Worm (Caenorhabditis elegans): Measurements from ENCODE around the gene nspd-7.

The nspd-7 gene

ce11 chrIV:10236106-10236505, 32.9 kb downstream of the nspd-7 start:
- TF ChIP-seq jun-1 (tag; optimal IDR thresholded peaks at IDR 0.05) (peak; percentile 56), eor-1 (tag; optimal IDR thresholded peaks at IDR 0.05) (no peak), elt-2 (tag; optimal IDR thresholded peaks at IDR 0.05) (peak; percentile 71), pqm-1 (tag; optimal IDR thresholded peaks at IDR 0.05) (peak; percentile 83), nhr-28 (tag; optimal IDR thresholded peaks at IDR 0.05) (no peak), egl-27 (tag; optimal IDR thresholded peaks at IDR 0.05) (no peak)

ce11 chrIV:10235279-10235829, 33.6 kb downstream of the nspd-7 start, which contains the start of gene ech-9:
TSS of gene ech-9 (minus strand) at chrIV:10235329.
- TF ChIP-seq pqm-1 (tag; optimal IDR thresholded peaks at IDR 0.05) = peak; percentile 84
- TF ChIP-seq elt-3 (tag; optimal IDR thresholded peaks at IDR 0.05) = no peak
- no peak for TF ChIP-seq eor-1 (tag; optimal IDR thresholded peaks at IDR 0.05)
- peak; percentile 58 for TF ChIP-seq elt-2 (tag; optimal IDR thresholded peaks at IDR 0.05)

ce11 chrIV:10232456-10232855, 36.5 kb downstream of the nspd-7 start, which contains the start of gene F01G10.4:
TSS of gene F01G10.4 (minus strand) at chrIV:10232556.
- TF ChIP-seq ZK546.5 (tag; optimal IDR thresholded peaks at IDR 0.05) = no peak
- no peak for TF ChIP-seq ceh-82 (tag; optimal IDR thresholded peaks at IDR 0.05)
- TF ChIP-seq mml-1 (tag; optimal IDR thresholded peaks at IDR 0.05) = no peak
- TF ChIP-seq nhr-237 (tag; optimal IDR thresholded peaks at IDR 0.05) = no peak
- no peak for TF ChIP-seq nhr-77 (tag; optimal IDR thresholded peaks at IDR 0.05)
- TF ChIP-seq ceh-16 (tag; optimal IDR thresholded peaks at IDR 0.05) = no peak
- TF ChIP-seq lsy-12 (tag; optimal IDR thresholded peaks at IDR 0.05) = no peak
- TF ChIP-seq nhr-25 (tag; optimal IDR thresholded peaks at IDR 0.05) = no peak
- no peak for TF ChIP-seq aly-2 (tag; optimal IDR thresholded peaks at IDR 0.05)
- no peak for TF ChIP-seq snpc-4 (tag; optimal IDR thresholded peaks at IDR 0.05)
- no peak for TF ChIP-seq sea-2 (GFP tag; optimal IDR thresholded peaks at IDR 0.05)
- TF ChIP-seq nhr-43 (tag; optimal IDR thresholded peaks at IDR 0.05; ENCODE audit: poor library complexity, severe bottlenecking) = no peak

ce11 chrIV:10230971-10231370, 38.0 kb downstream of the nspd-7 start, which contains the start of gene F01G10.5:
TSS of gene F01G10.5 (minus strand) at chrIV:10231071.
- no peak for TF ChIP-seq egl-27 (tag; optimal IDR thresholded peaks at IDR 0.05)
- TF ChIP-seq fos-1 (tag; optimal IDR thresholded peaks at IDR 0.05) = no peak

ce11 chrIV:10227534-10227933, 41.5 kb downstream of the nspd-7 start, which contains the start of gene F01G10.6:
TSS of gene F01G10.6 (minus strand) at chrIV:10227634.
- TF ChIP-seq nhr-23 (tag; optimal IDR thresholded peaks at IDR 0.05) (no peak), egl-5 (tag; optimal IDR thresholded peaks at IDR 0.05) (no peak), nhr-77 (tag; optimal IDR thresholded peaks at IDR 0.05) (no peak), sea-2 (GFP tag; optimal IDR thresholded peaks at IDR 0.05) (no peak), jun-1 (tag; optimal IDR thresholded peaks at IDR 0.05) (no peak), eor-1 (tag; optimal IDR thresholded peaks at IDR 0.05) (no peak), ceh-82 (tag; optimal IDR thresholded peaks at IDR 0.05) (no peak)

- TF ChIP-seq unc-39 (tag; optimal IDR thresholded peaks at IDR 0.05) (no peak), nfya-1 (tag; optimal IDR thresholded peaks at IDR 0.05; ENCODE audit: insufficient read depth) (no peak), elt-3 (tag; optimal IDR thresholded peaks at IDR 0.05) (no peak)
Observed at ce11 chrIV:10223723-10224122, 45.3 kb downstream of the nspd-7 start, which contains the start of gene nas-12. TSS of gene nas-12 (plus strand) at chrIV:10224023.

- peak; percentile 69 for TF ChIP-seq lin-15B (tag; optimal IDR thresholded peaks at IDR 0.05)
- no peak for TF ChIP-seq fkh-2 (tag; optimal IDR thresholded peaks at IDR 0.05)
- peak; percentile 19 for TF ChIP-seq skn-1 (tag; optimal IDR thresholded peaks at IDR 0.05)
- TF ChIP-seq aly-2 (tag; optimal IDR thresholded peaks at IDR 0.05) = no peak
- TF ChIP-seq nhr-237 (tag; optimal IDR thresholded peaks at IDR 0.05) = no peak
- TF ChIP-seq fos-1 (tag; optimal IDR thresholded peaks at IDR 0.05) = no peak
- peak; percentile 48 for TF ChIP-seq jun-1 (tag; optimal IDR thresholded peaks at IDR 0.05)
- TF ChIP-seq ceh-16 (tag; optimal IDR thresholded peaks at IDR 0.05) = no peak
- no peak for TF ChIP-seq ceh-28 (tag; optimal IDR thresholded peaks at IDR 0.05)
- TF ChIP-seq nhr-77 (tag; optimal IDR thresholded peaks at IDR 0.05) = no peak
- TF ChIP-seq lsy-12 (tag; optimal IDR thresholded peaks at IDR 0.05) = peak; percentile 70
- no peak for TF ChIP-seq nhr-76 (tag; optimal IDR thresholded peaks at IDR 0.05)
- TF ChIP-seq eor-1 (tag; optimal IDR thresholded peaks at IDR 0.05) = no peak
- TF ChIP-seq R02D3.7 (tag; optimal IDR thresholded peaks at IDR 0.05) = no peak
- TF ChIP-seq ztf-11 (tag; optimal IDR thresholded peaks at IDR 0.05) = no peak
- TF ChIP-seq zag-1 (tag; optimal IDR thresholded peaks at IDR 0.05) = no peak
- TF ChIP-seq mml-1 (tag; optimal IDR thresholded peaks at IDR 0.05) = no peak
- TF ChIP-seq nfya-1 (tag; optimal IDR thresholded peaks at IDR 0.05; ENCODE audit: insufficient read depth) = peak; percentile 88
- TF ChIP-seq nhr-23 (tag; optimal IDR thresholded peaks at IDR 0.05) = peak; percentile 89
- no peak for TF ChIP-seq nhr-67 (tag; optimal IDR thresholded peaks at IDR 0.05)
- TF ChIP-seq ceh-82 (tag; optimal IDR thresholded peaks at IDR 0.05) = no peak
- TF ChIP-seq pha-4 (tag; optimal IDR thresholded peaks at IDR 0.05) = peak; percentile 55
- TF ChIP-seq egl-5 (tag; optimal IDR thresholded peaks at IDR 0.05) = peak; percentile 73
- TF ChIP-seq elt-2 (tag; optimal IDR thresholded peaks at IDR 0.05) = peak; percentile 35
- no peak for TF ChIP-seq sea-2 (GFP tag; optimal IDR thresholded peaks at IDR 0.05)
- TF ChIP-seq fkh-10 (GFP tag; optimal IDR thresholded peaks at IDR 0.05) = peak; percentile 4
- TF ChIP-seq tbx-2 (tag; optimal IDR thresholded peaks at IDR 0.05) = peak; percentile 3
Observed at ce11 chrIV:10222122-10222589, 46.8 kb downstream of the nspd-7 start, which contains the start of gene C24F3.2. TSS of gene C24F3.2 (plus strand) at chrIV:10222539.
